Fruit fly (Drosophila melanogaster): ENCODE measurements around the gene Kap-alpha3.

Kap-alpha3 gene

dm6 chr3R:9527907-9528842, 49.4 kb downstream of the Kap-alpha3 start (continued):
- TF ChIP-seq aop (GFP tag; IDR thresholded peaks at IDR 0.05) = 0 out of 2 replicates have a peak, but pooled peaks have one; percentile 24
- no peak for TF ChIP-seq nom (GFP tag; optimal IDR thresholded peaks at IDR 0.05)
- no peak; the same call in 1 of the 2 replicates for TF ChIP-seq bbx (GFP tag; IDR thresholded peaks at IDR 0.05; ENCODE audit: partially characterized antibody)
- peak; percentile 12 for TF ChIP-seq CG1529 (GFP tag; optimal IDR thresholded peaks at IDR 0.05)
- peak; percentile 92 for TF ChIP-seq unpg (GFP tag; optimal IDR thresholded peaks at IDR 0.05)
- peak; percentile 87 for TF ChIP-seq CG32772 (GFP tag; IDR thresholded peaks at IDR 0.05)
- peak; percentile 51 for TF ChIP-seq bigmax (GFP tag; optimal IDR thresholded peaks at IDR 0.05)
- peak; percentile 85 for TF ChIP-seq CG15011 (GFP tag; optimal IDR thresholded peaks at IDR 0.05)
- TF ChIP-seq Hey (tag; optimal IDR thresholded peaks at IDR 0.05) = peak; percentile 66
- peak; percentile 93 for TF ChIP-seq CG1792 (GFP tag; optimal IDR thresholded peaks at IDR 0.05)
- peak; percentile 7 for TF ChIP-seq psq (GFP tag; optimal IDR thresholded peaks at IDR 0.05)
- no peak for TF ChIP-seq Trl (optimal IDR thresholded peaks at IDR 0.05)
- peak; percentile 96 for TF ChIP-seq Trl (GFP tag; optimal IDR thresholded peaks at IDR 0.05)
- peak; percentile 74 for TF ChIP-seq slp2 (GFP tag; optimal IDR thresholded peaks at IDR 0.05)
- no peak for TF ChIP-seq gt (GFP tag; IDR thresholded peaks at IDR 0.05)
- peak; percentile 66 for TF ChIP-seq Deaf1 (tag; optimal IDR thresholded peaks at IDR 0.05)
- TF ChIP-seq crp (GFP tag; optimal IDR thresholded peaks at IDR 0.05) = peak in 1 of 2 experiments; percentile 33
- peak; percentile 88 for TF ChIP-seq CG4282 (GFP tag; optimal IDR thresholded peaks at IDR 0.05)
- TF ChIP-seq tin (GFP tag; optimal IDR thresholded peaks at IDR 0.05) = peak; percentile 89
- TF ChIP-seq Tbp (GFP tag; optimal IDR thresholded peaks at IDR 0.05) = no peak
- TF ChIP-seq Nf-YC (tag; optimal IDR thresholded peaks at IDR 0.05) = peak; percentile 74
- TF ChIP-seq gsb (GFP tag; IDR thresholded peaks at IDR 0.05) = peak; percentile 90
- TF ChIP-seq hb (GFP tag; IDR thresholded peaks at IDR 0.05; ENCODE audit: partially characterized antibody) = no peak
- peak; percentile 92 for TF ChIP-seq bcd (GFP tag; optimal IDR thresholded peaks at IDR 0.05)
- TF ChIP-seq CG5953 (GFP tag; IDR thresholded peaks at IDR 0.05) = peak; percentile 77
- peak; percentile 68; the same call in 1 of the 2 replicates for TF ChIP-seq bowl (GFP tag; IDR thresholded peaks at IDR 0.05)
- TF ChIP-seq jing (GFP tag; optimal IDR thresholded peaks at IDR 0.05) = no peak
- peak; percentile 82 for TF ChIP-seq fd96Cb (tag; optimal IDR thresholded peaks at IDR 0.05)
- TF ChIP-seq tll (GFP tag; optimal IDR thresholded peaks at IDR 0.05) = no peak
- peak; percentile 58 for TF ChIP-seq CG8359 (GFP tag; optimal IDR thresholded peaks at IDR 0.05; ENCODE audit: borderline replicate concordance)
- peak; percentile 78 for TF ChIP-seq CG10959 (GFP tag; IDR thresholded peaks at IDR 0.05)
- TF ChIP-seq CG2202 (tag; optimal IDR thresholded peaks at IDR 0.05) = peak; percentile 16
- TF ChIP-seq Myb (GFP tag; optimal IDR thresholded peaks at IDR 0.05) = peak; percentile 77
- peak; percentile 38 for TF ChIP-seq CG15696 (tag; optimal IDR thresholded peaks at IDR 0.05)
- TF ChIP-seq sug (tag; optimal IDR thresholded peaks at IDR 0.05) = peak; percentile 78
- TF ChIP-seq tna (GFP tag; IDR thresholded peaks at IDR 0.05; ENCODE audit: partially characterized antibody) = peak; percentile 30; the same call in 1 of the 2 replicates
- TF ChIP-seq Gsc (GFP tag; IDR thresholded peaks at IDR 0.05) = no peak
- no peak for TF ChIP-seq stwl (tag; optimal IDR thresholded peaks at IDR 0.05)
- TF ChIP-seq CG7357 (GFP tag; IDR thresholded peaks at IDR 0.05) = peak; percentile 73; the same call in 2 of the 3 replicates
- TF ChIP-seq insv (GFP tag; optimal IDR thresholded peaks at IDR 0.05) = no peak
- TF ChIP-seq CG4707 (GFP tag; optimal IDR thresholded peaks at IDR 0.05) = peak; percentile 28
- TF ChIP-seq Opbp (GFP tag; IDR thresholded peaks at IDR 0.05; ENCODE audit: partially characterized antibody) = no peak
- peak; percentile 5 for TF ChIP-seq CG10462 (GFP tag; optimal IDR thresholded peaks at IDR 0.05)
- TF ChIP-seq Ets65A (GFP tag) = peak; percentile 98
- TF ChIP-seq CG42726 (GFP tag; IDR thresholded peaks at IDR 0.05; ENCODE audit: partially characterized antibody) = no peak
- TF ChIP-seq Asciz (GFP tag; optimal IDR thresholded peaks at IDR 0.05) = peak; percentile 83
- TF ChIP-seq btn (GFP tag; optimal IDR thresholded peaks at IDR 0.05) = peak; percentile 73

All from whole organism, embryonic.